Worm (Caenorhabditis elegans) whole organism, early embryonic: ENCODE data around the gene nasp-2.

ENCODE experiments used
- B0310.2 ChIP-seq: sonication (generic microtip); optimal IDR thresholded peaks from 2 replicates; lab custom pipeline; 2016; ENCODE audit warnings: mild to moderate bottlenecking, missing genetic modification characterization, missing compliant biosample characterization
- F13C5.2 ChIP-seq: sonication (generic microtip); optimal IDR thresholded peaks from 2 replicates; lab custom pipeline; 2017; ENCODE audit warnings: mild to moderate bottlenecking, missing genetic modification characterization, inconsistent platforms, missing compliant biosample characterization
- aly-1 ChIP-seq: sonication (generic microtip); optimal IDR thresholded peaks from 2 replicates; lab custom pipeline; 2016; ENCODE audit warnings: missing genetic modification characterization, missing compliant biosample characterization
- ama-1 ChIP-seq: fragments of 150-350 bp; optimal IDR thresholded peaks from 2 replicates; lab custom pipeline; 2014
- ets-7 ChIP-seq: sonication (generic microtip); optimal IDR thresholded peaks from 2 replicates; lab custom pipeline; 2016; ENCODE audit warnings: missing genotype, missing genetic modification characterization, missing compliant biosample characterization
- pes-1 ChIP-seq: fragments of 200-800 bp; sonication (Bioruptor generic); IDR thresholded peaks from 2 replicates; pipeline ENCODE4 v1.3.6; 2022; ENCODE audit warnings: missing genetic modification reagents, missing genetic modification characterization, missing compliant biosample characterization
- scrt-1 ChIP-seq: fragments of 200-800 bp; sonication (Bioruptor generic); IDR thresholded peaks from 2 replicates; pipeline ENCODE4 v1.3.6; 2022; ENCODE audit warnings: missing genetic modification characterization, missing compliant biosample characterization
- sea-1 ChIP-seq: fragments of 200-800 bp; sonication (Bioruptor generic); conservative IDR thresholded peaks from 2 replicates; pipeline ENCODE4 v1.3.6; 2022; ENCODE audit warnings: missing genetic modification characterization, missing compliant biosample characterization
- tbx-11 ChIP-seq: fragments of 200-800 bp; sonication (Bioruptor generic); IDR thresholded peaks from 2 replicates; pipeline ENCODE4 v1.3.6; 2022; ENCODE audit warnings: missing genetic modification characterization, missing compliant biosample characterization
- tbx-37 ChIP-seq: fragments of 200-800 bp; sonication (Bioruptor generic); conservative IDR thresholded peaks from 2 replicates; pipeline ENCODE4 v1.3.6; 2022; ENCODE audit warnings: missing genetic modification reagents, missing genetic modification characterization, missing compliant biosample characterization

- TF ChIP-seq B0310.2 (no peak), aly-1 (no peak), ets-7 (tag; lab: Kevin White, UChicago) (no peak), tbx-37 (GFP tag; lab: Robert Waterston, UW) (no peak), sea-1 (GFP tag; lab: Robert Waterston, UW) (no peak), pes-1 (no peak), tbx-11 (GFP tag; lab: Robert Waterston, UW) (no peak), F13C5.2 (tag; lab: Kevin White, UChicago) (no peak), scrt-1 (GFP tag; lab: Robert Waterston, UW) (no peak), ama-1 (lab: Kevin White, UChicago) (no peak)
These were observed 27.7 kb upstream of the nasp-2 start, which contains the start of the genes str-4 and lgc-48 for ce11 chrV:13339633-13340290.
